Worm (Caenorhabditis elegans) whole organism, L1 larva: Measurements from ENCODE around the gene C37C3.2.

ENCODE experiments used
- ceh-8 ChIP-seq: fragments of 200-800 bp; sonication (Bioruptor generic); optimal IDR thresholded peaks from 2 replicates; lab custom pipeline; 2018; ENCODE audit warnings: mild to moderate bottlenecking, missing genetic modification characterization, moderate library complexity, missing compliant biosample characterization
- dpl-1 ChIP-seq, 3 experiments: fragments of 150-350 bp in 2 of 3; sonication (generic microtip) in 1 of 3; optimal IDR thresholded peaks; 2 replicates each; lab custom pipeline; 2014 to 2017; ENCODE audit warnings: missing biosample characterization in 3 of 3, missing genetic modification characterization in 3 of 3, missing genetic modification reagents in 3 of 3
- egl-13 ChIP-seq: sonication (generic microtip); optimal IDR thresholded peaks from 2 replicates; lab custom pipeline; 2016; ENCODE audit warnings: missing genotype, missing genetic modification reagents, missing genetic modification characterization, missing compliant biosample characterization
- mdl-1 ChIP-seq, 2 experiments: fragments of 150-350 bp; optimal IDR thresholded peaks; 2 replicates each; lab custom pipeline; 2014 to 2017; ENCODE audit warnings: missing biosample characterization in 2 of 2, missing genetic modification characterization in 2 of 2, inconsistent platforms in 1 of 2
- nhr-28 ChIP-seq: fragments of 150-350 bp; optimal IDR thresholded peaks from 2 replicates; lab custom pipeline; 2014; ENCODE audit warnings: missing biosample characterization, missing genetic modification characterization
- nhr-71 ChIP-seq: sonication (generic microtip); optimal IDR thresholded peaks from 2 replicates; lab custom pipeline; 2016; ENCODE audit warnings: mild to moderate bottlenecking, missing genetic modification characterization, moderate library complexity, missing compliant biosample characterization
- rnt-1 ChIP-seq: sonication (generic microtip); optimal IDR thresholded peaks from 2 replicates; lab custom pipeline; 2016; ENCODE audit warnings: mild to moderate bottlenecking, missing genetic modification characterization, moderate library complexity, missing compliant biosample characterization
- unc-62 ChIP-seq: fragments of 150-350 bp; optimal IDR thresholded peaks from 2 replicates; lab custom pipeline; 2014; ENCODE audit warnings: missing biosample characterization, missing genetic modification reagents, missing genetic modification characterization

ce11 chrV:7842228-7842627 lies 13.5 kb upstream of the C37C3.2 start, which contains the start of gene grd-8:
- no peak for TF ChIP-seq egl-13
- no peak for TF ChIP-seq unc-62 (GFP tag; lab: Kevin White, UChicago)
- TF ChIP-seq rnt-1 (tag; lab: Kevin White, UChicago), result no peak
- TF ChIP-seq nhr-28 (tag; lab: Kevin White, UChicago), result no peak
- TF ChIP-seq mdl-1 (tag; optimal IDR thresholded peaks at IDR 0.05; lab: Kevin White, UChicago), result no peak
- TF ChIP-seq nhr-71, result no peak
- no peak for TF ChIP-seq dpl-1 (GFP tag; optimal IDR thresholded peaks at IDR 0.05; lab: Kevin White, UChicago)
- no peak for TF ChIP-seq ceh-8 (GFP tag; lab: Kevin White, UChicago)
